Fruit fly (Drosophila melanogaster): ENCODE results near the gene Myc.

Gene Myc

DNA sequence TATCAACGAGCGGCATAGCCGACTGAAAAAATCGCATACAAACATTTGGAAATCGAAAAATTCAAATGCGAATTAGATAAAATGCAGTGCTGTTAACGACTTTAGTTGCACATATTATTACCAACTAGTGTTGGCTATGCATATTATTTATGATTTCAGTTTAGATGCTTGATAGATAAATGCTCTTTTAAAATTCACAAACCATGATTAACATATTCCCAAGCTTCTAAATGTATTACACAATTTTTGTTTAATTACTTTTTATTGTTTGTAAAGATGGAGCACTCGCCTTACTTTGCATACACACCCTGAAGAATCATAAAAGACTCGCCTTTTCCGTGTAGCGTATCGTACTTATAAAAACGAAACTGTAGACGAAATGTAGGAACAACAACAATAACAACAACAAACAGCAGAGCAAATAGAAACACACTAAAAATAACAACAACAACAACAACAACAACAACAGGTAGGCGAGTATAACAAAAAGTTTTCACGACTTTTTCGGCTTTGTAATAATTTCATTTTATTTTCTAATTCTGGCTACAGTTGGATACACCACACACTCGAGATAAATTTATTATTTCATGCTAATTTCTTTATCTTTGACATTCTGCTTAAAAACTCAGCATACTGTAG, 12.4 kb upstream of the Myc start (continued):
- TF ChIP-seq Atf6 (GFP tag; IDR thresholded peaks at IDR 0.05): peak; percentile 74; the same call in 1 of the 2 replicates
- TF ChIP-seq CG11723 (GFP tag; optimal IDR thresholded peaks at IDR 0.05): peak; percentile 29
- peak; percentile 74 for TF ChIP-seq lilli (GFP tag; optimal IDR thresholded peaks at IDR 0.05)
- TF ChIP-seq Lhr (GFP tag; optimal IDR thresholded peaks at IDR 0.05): no peak

DNA sequence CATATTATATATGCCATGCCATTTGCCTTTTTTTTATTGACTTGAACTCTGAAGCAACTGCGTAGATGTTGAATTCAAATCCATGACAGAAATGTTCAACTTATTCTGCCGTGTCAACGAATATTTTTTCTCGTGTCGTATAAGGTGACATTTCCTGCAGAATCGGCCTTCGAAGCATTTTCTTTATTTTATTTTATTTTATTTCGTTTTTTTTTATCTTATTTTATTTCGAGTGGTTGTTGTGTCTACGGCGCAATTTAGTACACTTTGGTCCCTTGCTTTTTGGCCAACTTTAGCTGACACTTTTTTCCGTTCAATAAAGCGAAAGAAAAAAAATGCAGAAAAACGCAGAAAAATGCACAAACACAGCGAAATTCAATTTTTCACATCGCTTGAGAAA, 11.3 kb upstream of the Myc start:
- TF ChIP-seq CG3065 (GFP tag; optimal IDR thresholded peaks at IDR 0.05) (no peak), sens (GFP tag) (peak; percentile 30)

DNA sequence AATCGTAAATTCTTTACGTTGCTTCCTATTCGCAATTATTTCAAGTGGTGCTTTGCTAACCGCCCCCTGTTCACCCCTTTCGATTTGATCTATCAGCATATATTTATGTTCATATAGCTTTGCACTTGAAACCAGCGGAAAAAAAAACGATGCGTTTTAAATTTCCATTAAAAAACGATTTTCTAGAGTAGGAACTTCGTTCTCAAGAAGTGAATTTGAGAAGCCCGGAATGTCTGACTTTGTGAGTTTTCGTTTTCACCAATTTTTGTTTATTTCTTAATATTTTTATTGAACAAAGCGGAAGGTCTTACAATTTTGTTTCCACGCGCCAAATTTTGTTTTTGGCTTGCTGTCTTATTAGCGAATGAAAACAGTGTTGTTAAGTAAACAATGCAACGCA, 10.5 kb upstream of the Myc start:
- no peak for TF ChIP-seq gem (tag; optimal IDR thresholded peaks at IDR 0.05)

DNA sequence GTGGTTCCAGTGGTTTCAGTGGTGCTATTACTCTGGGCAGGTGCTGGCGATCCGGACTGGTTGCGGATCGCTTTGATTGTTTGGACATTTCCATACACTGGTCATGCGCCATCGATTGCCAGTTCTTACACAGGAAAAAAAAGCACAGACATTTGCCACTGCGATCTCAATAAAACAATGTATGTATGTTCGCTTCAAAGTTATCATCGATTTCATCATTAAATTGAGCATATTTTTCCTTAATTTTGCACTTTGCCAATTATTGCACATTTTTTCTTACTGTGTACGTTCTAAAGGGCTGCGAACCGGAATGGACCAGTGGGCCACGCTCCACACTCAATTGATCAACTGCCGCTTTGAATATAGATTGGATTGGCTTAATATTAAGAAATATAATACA, 9.3 kb upstream of the Myc start:
- peak; percentile 68 for TF ChIP-seq klu (GFP tag; IDR thresholded peaks at IDR 0.05)
- peak; percentile 40 for TF ChIP-seq CG3163 (GFP tag; optimal IDR thresholded peaks at IDR 0.05)
- TF ChIP-seq Ravus (GFP tag; IDR thresholded peaks at IDR 0.05): peak; percentile 40
- peak; percentile 44 for TF ChIP-seq CG31365 (tag; optimal IDR thresholded peaks at IDR 0.05)
- TF ChIP-seq Sox100B (GFP tag; optimal IDR thresholded peaks at IDR 0.05): no peak
- peak; percentile 40 for TF ChIP-seq Usf (GFP tag; optimal IDR thresholded peaks at IDR 0.05)
- peak; percentile 76; the same call in 1 of the 2 replicates for TF ChIP-seq ham (GFP tag; IDR thresholded peaks at IDR 0.05)
- TF ChIP-seq sens (GFP tag): peak; percentile 91
- TF ChIP-seq D19B (GFP tag; optimal IDR thresholded peaks at IDR 0.05): peak; percentile 60
- TF ChIP-seq Ssrp (tag; optimal IDR thresholded peaks at IDR 0.05): peak; percentile 1
- TF ChIP-seq bcd (GFP tag; optimal IDR thresholded peaks at IDR 0.05): peak; percentile 70
- peak; percentile 59; the same call in 1 of the 2 replicates for TF ChIP-seq cas (GFP tag; IDR thresholded peaks at IDR 0.05)
- TF ChIP-seq kay (GFP tag; optimal IDR thresholded peaks at IDR 0.05): peak; percentile 38
- no peak for TF ChIP-seq bigmax (GFP tag; optimal IDR thresholded peaks at IDR 0.05)
- peak; percentile 34 for TF ChIP-seq Atf-2 (GFP tag; optimal IDR thresholded peaks at IDR 0.05)
- no peak for TF ChIP-seq Nf-YA (GFP tag; IDR thresholded peaks at IDR 0.05)
- no peak for TF ChIP-seq zen2 (GFP tag; IDR thresholded peaks at IDR 0.05; ENCODE audit: partially characterized antibody)
- no peak for TF ChIP-seq Sox102F (GFP tag; optimal IDR thresholded peaks at IDR 0.05)
- peak; percentile 87 for TF ChIP-seq CG6175 (GFP tag; IDR thresholded peaks at IDR 0.05)
- peak; percentile 56 for TF ChIP-seq Ada2b (GFP tag; IDR thresholded peaks at IDR 0.05)
- peak; percentile 22 for TF ChIP-seq CG3838 (GFP tag; optimal IDR thresholded peaks at IDR 0.05)
- no peak for TF ChIP-seq E2f2 (GFP tag; IDR thresholded peaks at IDR 0.05)
- TF ChIP-seq CG34376 (GFP tag; optimal IDR thresholded peaks at IDR 0.05): peak; percentile 1
- TF ChIP-seq ato (GFP tag; IDR thresholded peaks at IDR 0.05; ENCODE audit: partially characterized antibody): no peak
- peak; percentile 27 for TF ChIP-seq CG15269 (tag; optimal IDR thresholded peaks at IDR 0.05)
- no peak for TF ChIP-seq seq (GFP tag; IDR thresholded peaks at IDR 0.05)
- peak; percentile 86 for TF ChIP-seq mam (GFP tag; optimal IDR thresholded peaks at IDR 0.05)
- TF ChIP-seq CG10209 (GFP tag; optimal IDR thresholded peaks at IDR 0.05): peak; percentile 69
- TF ChIP-seq gcm2 (GFP tag; optimal IDR thresholded peaks at IDR 0.05): peak; percentile 18
- TF ChIP-seq salm (tag; optimal IDR thresholded peaks at IDR 0.05): no peak
- peak; percentile 53 for TF ChIP-seq CG17385 (GFP tag; optimal IDR thresholded peaks at IDR 0.05)
- TF ChIP-seq org-1 (GFP tag; optimal IDR thresholded peaks at IDR 0.05): peak; percentile 18
- no peak for TF ChIP-seq inv (GFP tag; IDR thresholded peaks at IDR 0.05; ENCODE audit: partially characterized antibody)
- TF ChIP-seq CG9215 (GFP tag; IDR thresholded peaks at IDR 0.05): no peak
- TF ChIP-seq CG10565 (GFP tag; optimal IDR thresholded peaks at IDR 0.05): no peak
- peak; percentile 23; the same call in 1 of the 2 replicates for TF ChIP-seq CG5953 (GFP tag; IDR thresholded peaks at IDR 0.05)
- no peak for TF ChIP-seq usp (GFP tag; optimal IDR thresholded peaks at IDR 0.05)
- no peak for TF ChIP-seq CG13123 (GFP tag; optimal IDR thresholded peaks at IDR 0.05)
- peak; percentile 88 for TF ChIP-seq sob (GFP tag; IDR thresholded peaks at IDR 0.05)
